Fruit fly (Drosophila melanogaster) whole organism, embryonic: ENCODE measurements around the gene Sodh1.
A peak's percentile ranks its signal among the peaks of the same experiment; 100 is the strongest.

Experiments used
- CG12659 ChIP-seq: fragments of 200-800 bp; sonication (Bioruptor generic); optimal IDR thresholded peaks from 3 replicates; lab custom pipeline; 2017; ENCODE audit warnings: mild to moderate bottlenecking, missing biosample characterization, missing genetic modification reagents, missing genetic modification characterization
- CG15011 ChIP-seq: fragments of 200-800 bp; sonication (Bioruptor generic); optimal IDR thresholded peaks from 3 replicates; lab custom pipeline; 2018; ENCODE audit warnings: missing biosample characterization, mild to moderate bottlenecking, missing genetic modification characterization
- CG16863 ChIP-seq: fragments of 200-800 bp; sonication (Bioruptor generic); optimal IDR thresholded peaks from 3 replicates; lab custom pipeline; 2016; ENCODE audit warnings: missing biosample characterization, missing genetic modification characterization
- CG17385 ChIP-seq: fragments of 200-800 bp; sonication (Bioruptor generic); optimal IDR thresholded peaks from 3 replicates; lab custom pipeline; 2018; ENCODE audit warnings: missing biosample characterization, mild to moderate bottlenecking, missing genetic modification characterization
- CG18262 ChIP-seq: fragments of 200-800 bp; optimal IDR thresholded peaks from 3 replicates; lab custom pipeline; 2019; ENCODE audit warnings: missing biosample characterization, mild to moderate bottlenecking, missing genetic modification characterization, moderate library complexity
- CG18599 ChIP-seq: fragments of 200-800 bp; sonication (Bioruptor generic); optimal IDR thresholded peaks from 3 replicates; lab custom pipeline; 2017; ENCODE audit warnings: missing biosample characterization, missing genetic modification characterization, mild to moderate bottlenecking, moderate library complexity, missing genetic modification reagents
- CG2889 ChIP-seq: fragments of 200-800 bp; sonication (Bioruptor generic); IDR thresholded peaks from 3 replicates; pipeline ENCODE4 v1.3.6; 2022; ENCODE audit warnings: missing biosample characterization, missing genetic modification characterization
- CG3065 ChIP-seq: fragments of 200-800 bp; sonication (Bioruptor generic); optimal IDR thresholded peaks from 2 replicates; lab custom pipeline; 2016; ENCODE audit warnings: missing biosample characterization, missing genetic modification characterization
- CG3163 ChIP-seq: fragments of 200-800 bp; sonication (Bioruptor generic); optimal IDR thresholded peaks from 3 replicates; lab custom pipeline; 2016; ENCODE audit warnings: missing biosample characterization, missing genetic modification characterization
- CG3838 ChIP-seq: fragments of 200-800 bp; sonication (Bioruptor generic); optimal IDR thresholded peaks from 3 replicates; lab custom pipeline; 2016; ENCODE audit warnings: missing biosample characterization, missing genetic modification characterization
- CG4282 ChIP-seq: fragments of 200-800 bp; sonication (Bioruptor generic); optimal IDR thresholded peaks from 2 replicates; lab custom pipeline; 2016; ENCODE audit warnings: missing biosample characterization, missing genetic modification characterization
- CG4404 ChIP-seq: fragments of 200-800 bp; sonication (Bioruptor generic); IDR thresholded peaks from 2 replicates; pipeline ENCODE4 v1.3.6; 2022; ENCODE audit warnings: missing biosample characterization, missing genetic modification characterization
- CG4820 ChIP-seq: fragments of 200-800 bp; sonication (Bioruptor generic); optimal IDR thresholded peaks from 3 replicates; lab custom pipeline; 2016; ENCODE audit warnings: missing biosample characterization, missing genetic modification characterization
- CG4854 ChIP-seq: fragments of 200-800 bp; sonication (Bioruptor generic); optimal IDR thresholded peaks from 2 replicates; lab custom pipeline; 2016; ENCODE audit warnings: missing biosample characterization, missing genetic modification characterization, inconsistent platforms
- CG9932 ChIP-seq: fragments of 200-800 bp; sonication (Bioruptor generic); IDR thresholded peaks from 2 replicates; pipeline ENCODE4 v1.3.6; 2022; ENCODE audit warnings: missing biosample characterization, missing genetic modification characterization
- Dad ChIP-seq: fragments of 200-800 bp; sonication (Bioruptor generic); optimal IDR thresholded peaks from 3 replicates; lab custom pipeline; 2016; ENCODE audit warnings: missing biosample characterization, missing genetic modification characterization
- Doc2 ChIP-seq: fragments of 200-800 bp; sonication (Bioruptor generic); IDR thresholded peaks from 2 replicates; pipeline ENCODE4 v1.3.6; 2022; ENCODE audit warnings: missing biosample characterization, missing genetic modification characterization
- HLHmδ ChIP-seq: fragments of 200-800 bp; sonication (Bioruptor generic); optimal IDR thresholded peaks from 2 replicates; lab custom pipeline; 2018; ENCODE audit warnings: missing biosample characterization, mild to moderate bottlenecking, missing genetic modification characterization, moderate library complexity
- Hmr ChIP-seq: fragments of 200-800 bp; sonication (Bioruptor generic); optimal IDR thresholded peaks from 3 replicates; lab custom pipeline; 2017; ENCODE audit warnings: mild to moderate bottlenecking, missing biosample characterization, missing genetic modification reagents, missing genetic modification characterization
- Sry-δ ChIP-seq: fragments of 200-800 bp; sonication (Bioruptor generic); optimal IDR thresholded peaks from 2 replicates; lab custom pipeline; 2016; ENCODE audit warnings: missing biosample characterization, missing genetic modification characterization
- aop ChIP-seq: fragments of 200-800 bp; sonication (Bioruptor generic); IDR thresholded peaks from 2 replicates; pipeline ENCODE4 v1.3.6; 2022; ENCODE audit warnings: missing biosample characterization, missing genetic modification characterization
- bsh ChIP-seq, 2 experiments: fragments of 200-800 bp; sonication (Bioruptor generic); optimal IDR thresholded peaks; 2 replicates each; lab custom pipeline; 2017 to 2018; ENCODE audit warnings: mild to moderate bottlenecking in 2 of 2, missing biosample characterization in 2 of 2, missing genetic modification characterization in 2 of 2, moderate library complexity in 1 of 2
- cad ChIP-seq: fragments of >200 bp; optimal IDR thresholded peaks from 2 replicates; lab custom pipeline; 2017; ENCODE audit warnings: missing biosample characterization, missing genetic modification characterization
- cg ChIP-seq: fragments of 200-800 bp; sonication (Bioruptor generic); optimal IDR thresholded peaks from 3 replicates; lab custom pipeline; 2019; ENCODE audit warnings: missing biosample characterization, mild to moderate bottlenecking, missing genetic modification characterization, moderate library complexity
- chif ChIP-seq, 2 experiments: fragments of 200-800 bp; sonication (Bioruptor generic); optimal IDR thresholded peaks; 3 replicates each; lab custom pipeline; 2016; ENCODE audit warnings: missing biosample characterization in 2 of 2, missing genetic modification characterization in 2 of 2
- da ChIP-seq: fragments of 200-800 bp; sonication (Bioruptor generic); optimal IDR thresholded peaks from 2 replicates; lab custom pipeline; 2016; ENCODE audit warnings: missing biosample characterization, missing genetic modification characterization
- danr ChIP-seq: fragments of 200-800 bp; sonication (Bioruptor generic); IDR thresholded peaks from 2 replicates; pipeline ENCODE4 v1.3.6; 2022; ENCODE audit warnings: missing biosample characterization, missing genetic modification characterization
- ewg ChIP-seq: fragments of 200-800 bp; sonication (Bioruptor generic); optimal IDR thresholded peaks from 3 replicates; lab custom pipeline; 2017; ENCODE audit warnings: mild to moderate bottlenecking, missing biosample characterization, missing genetic modification reagents, missing genetic modification characterization
- grn ChIP-seq: fragments of 200-800 bp; sonication (Bioruptor generic); optimal IDR thresholded peaks from 3 replicates; lab custom pipeline; 2017; ENCODE audit warnings: missing biosample characterization, missing genetic modification characterization
- ham ChIP-seq: fragments of 200-800 bp; sonication (Bioruptor generic); IDR thresholded peaks from 2 replicates; pipeline ENCODE4 v1.3.6; 2022; ENCODE audit warnings: missing biosample characterization, missing genetic modification characterization
- insv ChIP-seq, 2 experiments: fragments of 200-800 bp; sonication (Bioruptor generic); optimal IDR thresholded peaks; 3 replicates each; lab custom pipeline; 2016 to 2018; ENCODE audit warnings: missing biosample characterization in 2 of 2, missing genetic modification characterization in 2 of 2
- inv ChIP-seq: fragments of 200-800 bp; sonication (Bioruptor generic); IDR thresholded peaks from 2 replicates; pipeline ENCODE4 v1.3.6; 2022; ENCODE audit warnings: missing biosample characterization, missing genetic modification characterization; ENCODE audit not compliant: partially characterized antibody
- jing ChIP-seq: fragments of 200-800 bp; sonication (Bioruptor generic); optimal IDR thresholded peaks from 2 replicates; lab custom pipeline; 2018; ENCODE audit warnings: missing biosample characterization, mild to moderate bottlenecking, missing genetic modification characterization
- lilli ChIP-seq: fragments of 200-800 bp; sonication (Bioruptor generic); optimal IDR thresholded peaks from 3 replicates; lab custom pipeline; 2016; ENCODE audit warnings: missing biosample characterization, missing genetic modification characterization
- lmd ChIP-seq: fragments of 200-800 bp; sonication (Bioruptor generic); IDR thresholded peaks from 2 replicates; pipeline ENCODE4 v1.3.6; 2022; ENCODE audit warnings: missing biosample characterization, missing genetic modification characterization
- onecut ChIP-seq: fragments of 200-800 bp; sonication (Bioruptor generic); IDR thresholded peaks from 2 replicates; pipeline ENCODE4 v1.3.6; 2022; ENCODE audit warnings: missing biosample characterization, missing genetic modification characterization
- pan ChIP-seq, 4 experiments: fragments of >200 bp in 3 of 4; fragments of 200-800 bp in 1 of 4; sonication (Bioruptor generic) in 1 of 4; optimal IDR thresholded peaks in 3 of 4; IDR thresholded peaks in 1 of 4; 2 replicates each; pipeline versions ENCODE4 v1.3.6 to Lab custom; 2017 to 2022; ENCODE audit warnings: missing biosample characterization in 2 of 4, missing genetic modification characterization in 2 of 4, mixed read lengths in 1 of 4
- pros ChIP-seq: fragments of 200-800 bp; sonication (Bioruptor generic); optimal IDR thresholded peaks from 3 replicates; lab custom pipeline; 2019; ENCODE audit warnings: missing biosample characterization, mild to moderate bottlenecking, missing genetic modification characterization, moderate library complexity
- scrt ChIP-seq: fragments of 200-800 bp; sonication (Bioruptor generic); optimal IDR thresholded peaks from 2 replicates; lab custom pipeline; 2018; ENCODE audit warnings: missing biosample characterization, mild to moderate bottlenecking, missing genetic modification characterization, moderate library complexity
- seq ChIP-seq: fragments of 200-800 bp; sonication (Bioruptor generic); IDR thresholded peaks from 2 replicates; pipeline ENCODE4 v1.3.6; 2022; ENCODE audit warnings: missing biosample characterization, missing genetic modification characterization
- sob ChIP-seq: fragments of 200-800 bp; sonication (Bioruptor generic); IDR thresholded peaks from 2 replicates; pipeline ENCODE4 v1.3.6; 2022; ENCODE audit warnings: missing biosample characterization, missing genetic modification characterization
- stc ChIP-seq: fragments of 200-800 bp; sonication (Bioruptor generic); IDR thresholded peaks from 2 replicates; pipeline ENCODE4 v1.3.6; 2022; ENCODE audit warnings: missing biosample characterization, missing genetic modification characterization
- stwl ChIP-seq: fragments of 200-800 bp; sonication (Bioruptor generic); optimal IDR thresholded peaks from 3 replicates; lab custom pipeline; 2018; ENCODE audit warnings: missing biosample characterization, mild to moderate bottlenecking, missing genetic modification characterization, moderate library complexity
- tap ChIP-seq: fragments of 200-800 bp; optimal IDR thresholded peaks from 3 replicates; lab custom pipeline; 2019; ENCODE audit warnings: missing biosample characterization, mild to moderate bottlenecking, missing genetic modification characterization, moderate library complexity
- tll ChIP-seq, 2 experiments: fragments of 200-800 bp in 1 of 2; fragments of >200 bp in 1 of 2; sonication (Bioruptor generic) in 1 of 2; optimal IDR thresholded peaks; 2 replicates each; lab custom pipeline; 2017 to 2019; ENCODE audit warnings: missing biosample characterization in 2 of 2, missing genetic modification characterization in 2 of 2, mild to moderate bottlenecking in 1 of 2, moderate library complexity in 1 of 2
- trem ChIP-seq: fragments of 200-800 bp; optimal IDR thresholded peaks from 3 replicates; lab custom pipeline; 2019; ENCODE audit warnings: missing biosample characterization, mild to moderate bottlenecking, missing genetic modification characterization, moderate library complexity
- trh ChIP-seq: fragments of 200-800 bp; sonication (Bioruptor generic); optimal IDR thresholded peaks from 2 replicates; lab custom pipeline; 2016; ENCODE audit warnings: missing biosample characterization, missing genetic modification characterization
- tx ChIP-seq: fragments of 200-800 bp; sonication (Bioruptor generic); optimal IDR thresholded peaks from 2 replicates; lab custom pipeline; 2016; ENCODE audit warnings: missing biosample characterization, missing genetic modification characterization
- zen ChIP-seq: fragments of 200-800 bp; sonication (Bioruptor generic); optimal IDR thresholded peaks from 3 replicates; lab custom pipeline; 2018; ENCODE audit warnings: missing biosample characterization, mild to moderate bottlenecking, missing genetic modification characterization, moderate library complexity

Sodh1 gene

dm6 chr3R:7034440-7034839, 17.7 kb upstream of the Sodh1 start (continued):
- TF ChIP-seq grn (peak; percentile 6), onecut (peak; percentile 63), Dad (GFP tag; lab: Kevin White, UChicago) (no peak), CG3065 (GFP tag; lab: Kevin White, UChicago) (no peak), CG3838 (no peak), CG4854 (no peak), cg (GFP tag; lab: Kevin White, UChicago) (peak; percentile 50)

- TF ChIP-seq bsh (GFP tag; optimal IDR thresholded peaks at IDR 0.05; lab: Kevin White, UChicago) = no peak
- no peak for TF ChIP-seq lilli (GFP tag; lab: Kevin White, UChicago)
- peak in 1 of 2 experiments; percentile 99 for TF ChIP-seq tll (GFP tag; optimal IDR thresholded peaks at IDR 0.05; lab: Kevin White, UChicago)
- TF ChIP-seq pan (optimal IDR thresholded peaks at IDR 0.05; lab: Kevin White, UChicago) = no peak
- no peak for TF ChIP-seq pan (GFP tag; optimal IDR thresholded peaks at IDR 0.05 in 1 of 2, IDR thresholded peaks at IDR 0.05 in 1 of 2)
- no peak for TF ChIP-seq CG17385 (GFP tag; lab: Kevin White, UChicago)
- 0 out of 2 replicates have a peak, but pooled peaks have one; percentile 8 for TF ChIP-seq seq (GFP tag; lab: Robert Waterston, UW)
- no peak for TF ChIP-seq CG18262
- TF ChIP-seq HLHmδ = no peak
- TF ChIP-seq tap (tag; lab: Kevin White, UChicago) = no peak
- no peak for TF ChIP-seq CG4282
- no peak for TF ChIP-seq Sry-δ (GFP tag; lab: Kevin White, UChicago)
- no peak for TF ChIP-seq ewg (GFP tag; lab: Kevin White, UChicago)
- TF ChIP-seq chif (GFP tag; optimal IDR thresholded peaks at IDR 0.05; lab: Kevin White, UChicago) = no peak
- TF ChIP-seq sob (GFP tag; lab: Robert Waterston, UW) = no peak
- TF ChIP-seq jing = no peak
- TF ChIP-seq zen (tag; lab: Kevin White, UChicago) = peak; percentile 93
- no peak for TF ChIP-seq CG4820 (GFP tag; lab: Kevin White, UChicago)
- no peak for TF ChIP-seq tx (GFP tag; lab: Kevin White, UChicago)
- TF ChIP-seq lmd = no peak
- no peak for TF ChIP-seq aop (GFP tag; lab: Robert Waterston, UW)
- no peak for TF ChIP-seq ham (GFP tag; lab: Robert Waterston, UW)
- no peak for TF ChIP-seq CG16863 (GFP tag; lab: Kevin White, UChicago)
- TF ChIP-seq scrt = peak; percentile 27
- TF ChIP-seq Doc2 = no peak
- peak; percentile 74 for TF ChIP-seq cad
- TF ChIP-seq CG2889 (GFP tag; lab: Robert Waterston, UW) = no peak
- no peak for TF ChIP-seq inv (GFP tag; lab: Robert Waterston, UW)
- TF ChIP-seq, all 482 proteins: peak for 5
Measured at dm6 chr3R:7035703-7036266, 16.4 kb upstream of the Sodh1 start.

DNA sequence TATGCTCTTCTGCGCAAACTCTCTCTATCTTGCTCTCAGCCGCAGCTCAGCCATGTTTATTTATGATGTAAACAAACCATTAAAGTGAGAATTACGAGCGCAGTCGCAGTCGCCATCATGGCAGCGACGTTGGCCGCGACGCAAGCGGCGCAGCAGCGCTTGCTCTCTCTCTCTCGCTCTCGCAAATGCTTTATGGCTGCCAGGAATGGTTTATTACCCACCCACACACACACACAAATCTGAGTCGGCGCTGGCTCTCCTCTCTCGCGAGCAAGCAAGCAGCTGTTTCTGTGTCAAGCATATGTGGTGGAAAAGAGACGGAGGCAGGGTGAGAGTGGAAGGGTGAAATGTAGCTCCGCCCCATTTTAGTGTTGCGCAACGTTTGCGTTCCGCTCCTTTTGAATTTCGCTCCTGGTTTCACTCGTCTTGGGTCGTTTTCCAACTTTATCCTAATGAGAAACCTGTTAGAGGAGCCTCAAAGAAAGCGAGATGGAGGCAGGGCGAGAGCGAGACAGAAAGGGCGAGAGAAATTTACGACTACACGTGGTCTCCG, 14.8 kb upstream of the Sodh1 start:
- TF ChIP-seq pros (GFP tag; lab: Kevin White, UChicago) = peak; percentile 97
- TF ChIP-seq trh (GFP tag; lab: Kevin White, UChicago) = no peak
- peak in 1 of 2 experiments; percentile 73 for TF ChIP-seq insv (GFP tag; optimal IDR thresholded peaks at IDR 0.05; lab: Kevin White, UChicago)
- peak; percentile 53 for TF ChIP-seq da
- TF ChIP-seq danr (GFP tag; lab: Robert Waterston, UW) = no peak
- TF ChIP-seq ewg (GFP tag; lab: Kevin White, UChicago) = peak; percentile 98
- TF ChIP-seq CG9932 = 0 out of 2 replicates have a peak, but pooled peaks have one; percentile 16
- TF ChIP-seq CG15011 (GFP tag; lab: Kevin White, UChicago) = no peak
- TF ChIP-seq CG3163 = no peak
- no peak for TF ChIP-seq CG12659 (GFP tag; lab: Kevin White, UChicago)
- TF ChIP-seq Hmr = peak; percentile 37
- no peak for TF ChIP-seq CG4404 (GFP tag; lab: Robert Waterston, UW)
- TF ChIP-seq stc (GFP tag; lab: Robert Waterston, UW) = peak; percentile 26; the same call in 1 of the 2 replicates
- peak; percentile 78 for TF ChIP-seq stwl (tag; lab: Kevin White, UChicago)
- peak; percentile 60 for TF ChIP-seq CG18599 (GFP tag; lab: Kevin White, UChicago)
- TF ChIP-seq trem (tag; lab: Kevin White, UChicago) = peak; percentile 5
